Fruit fly (Drosophila melanogaster) whole organism, prepupa: ENCODE measurements around the gene CG46399.

Source experiments
- Blimp-1 ChIP-seq: fragments of 200-800 bp; sonication (Bioruptor generic); optimal IDR thresholded peaks from 3 replicates; lab custom pipeline; 2017; ENCODE audit warnings: missing biosample characterization, missing genetic modification characterization, mild to moderate bottlenecking, moderate library complexity, missing genetic modification reagents
- CG10631 ChIP-seq: fragments of 200-800 bp; sonication (Bioruptor generic); optimal IDR thresholded peaks from 2 replicates; lab custom pipeline; 2016; ENCODE audit warnings: missing biosample characterization, missing genetic modification characterization
- CG10669 ChIP-seq: fragments of 200-800 bp; sonication (Bioruptor generic); optimal IDR thresholded peaks from 3 replicates; lab custom pipeline; 2018; ENCODE audit warnings: missing biosample characterization, mild to moderate bottlenecking, missing genetic modification characterization, moderate library complexity
- CG11294 ChIP-seq: fragments of 200-800 bp; sonication (Bioruptor generic); IDR thresholded peaks from 2 replicates; pipeline ENCODE4 v1.3.6; 2022; ENCODE audit warnings: missing biosample characterization, missing genetic modification characterization
- CG11762 ChIP-seq: fragments of 200-800 bp; sonication (Bioruptor generic); optimal IDR thresholded peaks from 3 replicates; lab custom pipeline; 2016; ENCODE audit warnings: missing biosample characterization, missing genetic modification characterization; ENCODE audit not compliant: insufficient read depth
- CG15336 ChIP-seq: fragments of 200-800 bp; sonication (Bioruptor generic); IDR thresholded peaks from 2 replicates; pipeline ENCODE4 v1.3.6; 2022; ENCODE audit warnings: missing biosample characterization, missing genetic modification characterization
- CG1621 ChIP-seq: fragments of 200-800 bp; sonication (Bioruptor generic); optimal IDR thresholded peaks from 3 replicates; lab custom pipeline; 2018; ENCODE audit warnings: missing biosample characterization, mild to moderate bottlenecking, missing genetic modification characterization
- CG16779 ChIP-seq: fragments of 200-800 bp; sonication (Bioruptor generic); optimal IDR thresholded peaks from 3 replicates; lab custom pipeline; 2017; ENCODE audit warnings: missing biosample characterization, mild to moderate bottlenecking, missing genetic modification characterization
- CG3032 ChIP-seq: fragments of 200-800 bp; optimal IDR thresholded peaks from 2 replicates; lab custom pipeline; 2019; ENCODE audit warnings: missing biosample characterization, mild to moderate bottlenecking, missing genetic modification characterization, moderate library complexity
- CG31627 ChIP-seq: fragments of 200-800 bp; sonication (Bioruptor generic); optimal IDR thresholded peaks from 3 replicates; lab custom pipeline; 2016; ENCODE audit warnings: missing biosample characterization, missing genetic modification characterization
- CG32006 ChIP-seq: fragments of 200-800 bp; sonication (Bioruptor generic); optimal IDR thresholded peaks from 3 replicates; lab custom pipeline; 2017; ENCODE audit warnings: missing biosample characterization, mild to moderate bottlenecking, missing genetic modification characterization
- CG34406 ChIP-seq: fragments of 200-800 bp; sonication (Bioruptor generic); optimal IDR thresholded peaks from 3 replicates; lab custom pipeline; 2016; ENCODE audit warnings: missing biosample characterization, missing genetic modification characterization
- CG6163 ChIP-seq: fragments of 200-800 bp; sonication (Bioruptor generic); IDR thresholded peaks from 3 replicates; pipeline ENCODE4 v1.3.6; 2022; ENCODE audit warnings: missing biosample characterization, missing genetic modification characterization
- CG6276 ChIP-seq: fragments of 200-800 bp; sonication (Bioruptor generic); optimal IDR thresholded peaks from 2 replicates; lab custom pipeline; 2017; ENCODE audit warnings: missing biosample characterization, mild to moderate bottlenecking, missing genetic modification characterization
- CG6792 ChIP-seq: fragments of 200-800 bp; sonication (Bioruptor generic); optimal IDR thresholded peaks from 3 replicates; lab custom pipeline; 2016; ENCODE audit warnings: missing biosample characterization, missing genetic modification characterization
- CG6808 ChIP-seq: fragments of 200-800 bp; sonication (Bioruptor generic); optimal IDR thresholded peaks from 3 replicates; lab custom pipeline; 2017; ENCODE audit warnings: missing biosample characterization, missing genetic modification characterization, mild to moderate bottlenecking, moderate library complexity, missing genetic modification reagents
- CG6854 ChIP-seq: fragments of 200-800 bp; sonication (Bioruptor generic); optimal IDR thresholded peaks from 2 replicates; lab custom pipeline; 2017; ENCODE audit warnings: missing biosample characterization, mild to moderate bottlenecking, missing genetic modification characterization
- CG8119 ChIP-seq: fragments of 200-800 bp; sonication (Bioruptor generic); IDR thresholded peaks from 3 replicates; pipeline ENCODE4 v1.3.6; 2022; ENCODE audit warnings: missing biosample characterization, missing genetic modification characterization
- CG8319 ChIP-seq: fragments of 200-800 bp; sonication (Bioruptor generic); optimal IDR thresholded peaks from 3 replicates; lab custom pipeline; 2016; ENCODE audit warnings: missing biosample characterization, missing genetic modification characterization
- CG8632 ChIP-seq: fragments of 200-800 bp; sonication (Bioruptor generic); optimal IDR thresholded peaks from 3 replicates; lab custom pipeline; 2016; ENCODE audit warnings: missing biosample characterization, missing genetic modification characterization
- Eip75B ChIP-seq: fragments of 200-800 bp; sonication (Bioruptor generic); optimal IDR thresholded peaks from 3 replicates; lab custom pipeline; 2016; ENCODE audit warnings: missing biosample characterization, missing genetic modification characterization
- Eip93F ChIP-seq: fragments of 200-800 bp; sonication (Bioruptor generic); optimal IDR thresholded peaks from 2 replicates; lab custom pipeline; 2016; ENCODE audit warnings: missing biosample characterization, mild to moderate bottlenecking, missing genetic modification characterization
- Ets21C ChIP-seq: fragments of 200-800 bp; sonication (Bioruptor generic); optimal IDR thresholded peaks from 3 replicates; lab custom pipeline; 2016; ENCODE audit warnings: missing biosample characterization, missing genetic modification characterization
- Ets96B ChIP-seq: fragments of 200-800 bp; optimal IDR thresholded peaks from 2 replicates; lab custom pipeline; 2019; ENCODE audit warnings: missing biosample characterization, mild to moderate bottlenecking, missing genetic modification characterization, moderate library complexity
- Gug ChIP-seq: fragments of 200-800 bp; sonication (Bioruptor generic); IDR thresholded peaks from 2 replicates; pipeline ENCODE4 v1.3.6; 2022; ENCODE audit warnings: missing biosample characterization, missing genetic modification characterization
- Hr38 ChIP-seq: sonication (Bioruptor generic); optimal IDR thresholded peaks from 2 replicates; lab custom pipeline; 2016; ENCODE audit warnings: missing biosample characterization, missing genetic modification characterization
- Hr39 ChIP-seq: fragments of 200-800 bp; sonication (Bioruptor generic); optimal IDR thresholded peaks from 2 replicates; lab custom pipeline; 2016; ENCODE audit warnings: missing biosample characterization, missing genetic modification characterization
- Hr4 ChIP-seq: fragments of 200-800 bp; sonication (Bioruptor generic); optimal IDR thresholded peaks from 3 replicates; lab custom pipeline; 2016; ENCODE audit warnings: missing biosample characterization, missing genetic modification characterization
- Lpt ChIP-seq: fragments of 200-800 bp; sonication (Bioruptor generic); optimal IDR thresholded peaks from 3 replicates; lab custom pipeline; 2016; ENCODE audit warnings: missing biosample characterization, missing genetic modification characterization
- Met ChIP-seq: fragments of 200-800 bp; sonication (Bioruptor generic); optimal IDR thresholded peaks from 3 replicates; lab custom pipeline; 2016; ENCODE audit warnings: missing biosample characterization, missing genetic modification characterization
- OdsH ChIP-seq: fragments of 200-800 bp; sonication (Bioruptor generic); optimal IDR thresholded peaks from 3 replicates; lab custom pipeline; 2016; ENCODE audit warnings: missing biosample characterization, missing genetic modification characterization
- Smox ChIP-seq: fragments of 200-800 bp; sonication (Bioruptor generic); optimal IDR thresholded peaks from 3 replicates; lab custom pipeline; 2016; ENCODE audit warnings: missing biosample characterization, missing genetic modification characterization
- Sox14 ChIP-seq: fragments of 200-800 bp; sonication (Bioruptor generic); optimal IDR thresholded peaks from 3 replicates; lab custom pipeline; 2016; ENCODE audit warnings: missing biosample characterization, missing genetic modification characterization
- Sox15 ChIP-seq: fragments of 200-800 bp; sonication (Bioruptor generic); optimal IDR thresholded peaks from 3 replicates; lab custom pipeline; 2016; ENCODE audit warnings: missing biosample characterization, missing genetic modification characterization
- acj6 ChIP-seq: fragments of 200-800 bp; sonication (Bioruptor generic); optimal IDR thresholded peaks from 3 replicates; lab custom pipeline; 2016; ENCODE audit warnings: missing biosample characterization, missing genetic modification characterization
- cyc ChIP-seq: fragments of 200-800 bp; sonication (Bioruptor generic); optimal IDR thresholded peaks from 3 replicates; lab custom pipeline; 2016; ENCODE audit warnings: missing biosample characterization, missing genetic modification characterization
- dac ChIP-seq: fragments of 200-800 bp; sonication (Bioruptor generic); optimal IDR thresholded peaks from 2 replicates; lab custom pipeline; 2017; ENCODE audit warnings: missing biosample characterization, mild to moderate bottlenecking, missing genetic modification characterization
- dsx ChIP-seq: fragments of 200-800 bp; optimal IDR thresholded peaks from 3 replicates; lab custom pipeline; 2019; ENCODE audit warnings: missing biosample characterization, mild to moderate bottlenecking, missing genetic modification characterization, moderate library complexity; ENCODE audit not compliant: poor library complexity, severe bottlenecking
- eg ChIP-seq: fragments of 200-800 bp; sonication (Bioruptor generic); IDR thresholded peaks from 3 replicates; pipeline ENCODE4 v1.3.6; 2022; ENCODE audit warnings: missing biosample characterization, missing genetic modification characterization
- esn ChIP-seq: fragments of 200-800 bp; sonication (Bioruptor generic); optimal IDR thresholded peaks from 2 replicates; lab custom pipeline; 2016; ENCODE audit warnings: missing biosample characterization, mild to moderate bottlenecking, missing genetic modification characterization, moderate library complexity
- fd59A ChIP-seq: fragments of 200-800 bp; sonication (Bioruptor generic); optimal IDR thresholded peaks from 2 replicates; lab custom pipeline; 2017; ENCODE audit warnings: missing biosample characterization, mild to moderate bottlenecking, missing genetic modification characterization, missing genetic modification reagents
- fd85E ChIP-seq: fragments of 200-800 bp; sonication (Bioruptor generic); optimal IDR thresholded peaks from 3 replicates; lab custom pipeline; 2016; ENCODE audit warnings: missing biosample characterization, missing genetic modification characterization
- fkh ChIP-seq: fragments of 200-800 bp; sonication (Bioruptor generic); optimal IDR thresholded peaks from 3 replicates; lab custom pipeline; 2017; ENCODE audit warnings: missing biosample characterization, mild to moderate bottlenecking, missing genetic modification characterization, moderate library complexity
- lz ChIP-seq: fragments of 200-800 bp; sonication (Bioruptor generic); optimal IDR thresholded peaks from 3 replicates; lab custom pipeline; 2016; ENCODE audit warnings: missing biosample characterization, missing genetic modification characterization
- net ChIP-seq: fragments of 200-800 bp; sonication (Bioruptor generic); optimal IDR thresholded peaks from 3 replicates; lab custom pipeline; 2016; ENCODE audit warnings: missing biosample characterization, missing genetic modification characterization
- pdm3 ChIP-seq: fragments of 200-800 bp; sonication (Bioruptor generic); optimal IDR thresholded peaks from 3 replicates; lab custom pipeline; 2016; ENCODE audit warnings: missing biosample characterization, missing genetic modification characterization
- salr ChIP-seq, 2 experiments: fragments of 200-800 bp; sonication (Bioruptor generic); optimal IDR thresholded peaks; 3 replicates each; lab custom pipeline; 2016 to 2018; ENCODE audit warnings: missing biosample characterization in 2 of 2, missing genetic modification characterization in 2 of 2, mild to moderate bottlenecking in 1 of 2
- spab ChIP-seq: fragments of 200-800 bp; sonication (Bioruptor generic); optimal IDR thresholded peaks from 2 replicates; lab custom pipeline; 2017; ENCODE audit warnings: missing biosample characterization, mild to moderate bottlenecking, missing genetic modification characterization, missing genetic modification reagents
- ss ChIP-seq, 2 experiments: fragments of 200-800 bp; sonication (Bioruptor generic); optimal IDR thresholded peaks; 2 replicates in 1 of 2; 3 replicates in 1 of 2; lab custom pipeline; 2017 to 2018; ENCODE audit warnings: mild to moderate bottlenecking in 2 of 2, missing biosample characterization in 2 of 2, missing genetic modification characterization in 2 of 2, moderate library complexity in 1 of 2
- svp ChIP-seq: fragments of 200-800 bp; sonication (Bioruptor generic); peaks from one replicate; lab custom pipeline; 2016; ENCODE audit warnings: missing biosample characterization, missing genetic modification characterization
- topi ChIP-seq: fragments of 200-800 bp; sonication (Bioruptor generic); optimal IDR thresholded peaks from 3 replicates; lab custom pipeline; 2016; ENCODE audit warnings: missing biosample characterization, missing genetic modification characterization
- vri ChIP-seq: fragments of 200-800 bp; sonication (Bioruptor generic); optimal IDR thresholded peaks from 3 replicates; lab custom pipeline; 2016; ENCODE audit warnings: missing biosample characterization, mild to moderate bottlenecking, missing genetic modification characterization

Gene CG46399

DNA sequence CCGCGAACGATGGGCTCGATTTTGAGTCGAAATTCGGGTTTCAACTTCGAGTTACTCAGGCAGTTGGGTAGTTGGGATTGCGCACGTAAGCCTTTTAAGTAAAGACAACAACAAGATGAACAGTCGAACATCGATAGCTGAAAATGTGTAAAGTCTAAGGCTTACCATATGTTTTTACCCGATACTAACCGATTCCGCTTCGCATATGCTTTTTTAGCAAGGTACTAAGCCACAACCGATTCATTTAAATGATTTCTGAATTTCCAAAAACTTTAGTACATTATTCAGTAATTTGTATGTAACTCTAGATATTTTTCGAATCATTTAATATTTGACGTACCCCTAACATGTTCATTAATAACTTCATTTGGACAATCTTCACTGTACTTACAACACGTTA, 38.5 kb downstream of the CG46399 start:
- TF ChIP-seq CG6808 (GFP tag; lab: Kevin White, UChicago) = peak; percentile 2
- peak; percentile 78 for TF ChIP-seq CG32006 (GFP tag; lab: Kevin White, UChicago)
- TF ChIP-seq CG8632 (GFP tag; lab: Kevin White, UChicago) = peak; percentile 75
- TF ChIP-seq Gug (GFP tag; lab: Robert Waterston, UW) = no peak
- TF ChIP-seq Ets21C (GFP tag; lab: Kevin White, UChicago) = peak; percentile 58
- peak; percentile 81 for TF ChIP-seq esn (GFP tag; lab: Kevin White, UChicago)
- peak; percentile 62 for TF ChIP-seq CG6276 (GFP tag; lab: Kevin White, UChicago)
- peak; percentile 76 for TF ChIP-seq OdsH (GFP tag; lab: Kevin White, UChicago)
- no peak for TF ChIP-seq salr (GFP tag; optimal IDR thresholded peaks at IDR 0.05; lab: Kevin White, UChicago)
- TF ChIP-seq cyc (GFP tag; lab: Kevin White, UChicago) = peak; percentile 74
- TF ChIP-seq CG3032 (tag; lab: Kevin White, UChicago) = no peak
- TF ChIP-seq Met (GFP tag; lab: Kevin White, UChicago) = peak; percentile 79
- peak; percentile 66 for TF ChIP-seq CG8319 (GFP tag; lab: Kevin White, UChicago)
- TF ChIP-seq CG1621 (tag; lab: Kevin White, UChicago) = no peak
- peak; percentile 70 for TF ChIP-seq Eip75B (GFP tag; lab: Kevin White, UChicago)
- peak; percentile 27 for TF ChIP-seq CG10631 (GFP tag; lab: Kevin White, UChicago)
- no peak for TF ChIP-seq Ets96B
- no peak for TF ChIP-seq dsx (GFP tag; lab: Kevin White, UChicago)
- no peak for TF ChIP-seq spab
- no peak for TF ChIP-seq fkh (GFP tag; lab: Kevin White, UChicago)
- TF ChIP-seq fd85E (GFP tag; lab: Kevin White, UChicago) = peak; percentile 13
- TF ChIP-seq net (GFP tag; lab: Kevin White, UChicago) = peak; percentile 59
- TF ChIP-seq dac (GFP tag; lab: Kevin White, UChicago) = peak; percentile 17
- TF ChIP-seq Sox14 (GFP tag; lab: Kevin White, UChicago) = peak; percentile 47
- TF ChIP-seq Eip93F (GFP tag; lab: Kevin White, UChicago) = no peak
- TF ChIP-seq CG10669 (GFP tag; lab: Kevin White, UChicago) = peak; percentile 24
- TF ChIP-seq Hr39 (GFP tag; lab: Kevin White, UChicago) = peak; percentile 70
- peak; percentile 46 for TF ChIP-seq Blimp-1 (GFP tag; lab: Kevin White, UChicago)
- TF ChIP-seq lz (GFP tag; lab: Kevin White, UChicago) = peak; percentile 59
- peak; percentile 70 for TF ChIP-seq topi (GFP tag; lab: Kevin White, UChicago)
- no peak for TF ChIP-seq fd59A
- peak; percentile 73 for TF ChIP-seq Smox (GFP tag; lab: Kevin White, UChicago)
- TF ChIP-seq svp (GFP tag; lab: Kevin White, UChicago) = peak; percentile 75
- TF ChIP-seq CG34406 (GFP tag; lab: Kevin White, UChicago) = peak; percentile 79
- TF ChIP-seq CG15336 (GFP tag; lab: Robert Waterston, UW) = peak; percentile 70
- 0 out of 3 replicates have a peak, but pooled peaks have one; percentile 24 for TF ChIP-seq CG6163 (GFP tag; lab: Robert Waterston, UW)
- no peak for TF ChIP-seq vri (GFP tag; lab: Kevin White, UChicago)
- peak; percentile 65 for TF ChIP-seq acj6 (GFP tag; lab: Kevin White, UChicago)
- TF ChIP-seq Hr38 = no peak
- no peak; the same call in 1 of the 2 replicates for TF ChIP-seq CG11294 (GFP tag; lab: Robert Waterston, UW)
- TF ChIP-seq CG16779 (tag; lab: Kevin White, UChicago) = peak; percentile 23
- peak; percentile 7; the same call in 1 of the 3 replicates for TF ChIP-seq eg
- peak; percentile 8 for TF ChIP-seq Hr4 (GFP tag; lab: Kevin White, UChicago)
- TF ChIP-seq CG6792 = peak; percentile 81
- peak; percentile 72 for TF ChIP-seq CG31627 (GFP tag; lab: Kevin White, UChicago)
- TF ChIP-seq pdm3 (GFP tag; lab: Kevin White, UChicago) = peak; percentile 81
- peak; percentile 20 for TF ChIP-seq CG6854 (GFP tag; lab: Kevin White, UChicago)
- TF ChIP-seq Sox15 (GFP tag; lab: Kevin White, UChicago) = peak; percentile 74
- TF ChIP-seq Lpt (GFP tag; lab: Kevin White, UChicago) = peak; percentile 33
- peak; percentile 55 for TF ChIP-seq CG11762 (GFP tag; lab: Kevin White, UChicago)
- TF ChIP-seq CG8119 (GFP tag; lab: Robert Waterston, UW) = peak; percentile 77
- no peak for TF ChIP-seq ss (GFP tag; optimal IDR thresholded peaks at IDR 0.05; lab: Kevin White, UChicago)
